Worm (Caenorhabditis elegans) whole organism, L1 larva: Measurements from ENCODE around the gene Y108F1.5.
"Not testable (repeated sequence)": the region's sequence is repeated elsewhere in the genome, so short reads cannot be mapped to it uniquely, and the experiment has no call there.

Source experiments
- fos-1 ChIP-seq: fragments of 150-350 bp; optimal IDR thresholded peaks from 2 replicates; lab custom pipeline; 2014; ENCODE audit warnings: missing biosample characterization, missing genetic modification characterization
- lin-13 ChIP-seq: fragments of 150-350 bp; optimal IDR thresholded peaks from 2 replicates; lab custom pipeline; 2014; ENCODE audit warnings: missing biosample characterization, missing genetic modification reagents, missing genetic modification characterization
- pqm-1 ChIP-seq: sonication (generic microtip); optimal IDR thresholded peaks from 3 replicates; lab custom pipeline; 2017; ENCODE audit warnings: missing biosample characterization, missing genetic modification characterization

DNA sequence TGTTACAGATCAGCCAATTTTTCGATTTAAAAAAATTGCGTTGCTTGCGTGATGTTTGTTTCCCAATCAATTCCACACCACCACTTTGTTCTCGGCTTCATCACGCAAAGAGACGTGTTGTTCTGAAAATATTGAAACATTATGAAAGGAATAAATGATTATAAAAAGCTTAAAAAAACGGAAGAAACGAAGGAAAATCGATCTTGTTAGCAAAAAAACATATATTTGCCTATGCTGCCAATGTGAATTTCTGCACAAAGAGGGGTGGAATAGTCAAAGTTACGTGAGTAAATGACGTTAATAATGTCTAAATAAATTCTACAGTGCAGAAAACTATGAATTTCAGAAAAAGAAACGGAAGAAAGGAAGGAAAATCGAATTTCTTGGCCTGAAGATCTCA lies 34.7 kb downstream of the Y108F1.5 start, which contains the start of gene AC8.10:
- not testable (repeated sequence) for TF ChIP-seq fos-1 (tag; lab: Kevin White, UChicago); lin-13 (GFP tag; lab: Kevin White, UChicago); pqm-1 (tag; lab: Kevin White, UChicago)
